Worm (Caenorhabditis elegans) whole organism, L3 larva: ENCODE results near the gene Y41C4A.21.

Source experiments
- nhr-11 ChIP-seq: fragments of 150-350 bp; optimal IDR thresholded peaks from 2 replicates; lab custom pipeline; 2014; ENCODE audit warnings: missing biosample characterization, missing genetic modification characterization
- nhr-12 ChIP-seq: fragments of 150-350 bp; optimal IDR thresholded peaks from 2 replicates; lab custom pipeline; 2014; ENCODE audit warnings: missing biosample characterization, missing genetic modification characterization
- nhr-77 ChIP-seq: fragments of 150-350 bp; optimal IDR thresholded peaks from 2 replicates; lab custom pipeline; 2014; ENCODE audit warnings: missing biosample characterization, missing genetic modification characterization
- unc-62 ChIP-seq: fragments of 150-350 bp; sonication (generic microtip); optimal IDR thresholded peaks from 4 replicates; lab custom pipeline; 2014; ENCODE audit warnings: missing biosample characterization, missing genetic modification reagents, missing genetic modification characterization
- ztf-4 ChIP-seq: fragments of 150-350 bp; optimal IDR thresholded peaks from 2 replicates; lab custom pipeline; 2014; ENCODE audit warnings: missing biosample characterization, missing genetic modification characterization

ce11 chrIII:11692380-11692779, 39.8 kb upstream of the Y41C4A.21 start:
- TF ChIP-seq nhr-11 (tag; lab: Kevin White, UChicago), result no peak
- TF ChIP-seq ztf-4 (tag; lab: Kevin White, UChicago), result no peak
- TF ChIP-seq unc-62 (GFP tag; lab: Kevin White, UChicago), result no peak
- TF ChIP-seq nhr-77 (tag; lab: Kevin White, UChicago), result no peak
- no peak for TF ChIP-seq nhr-12 (tag; lab: Kevin White, UChicago)
